Fruit fly (Drosophila melanogaster) whole organism: Measurements from ENCODE around the gene Mst89B.

ENCODE experiments used
- CG8478 ChIP-seq: fragments of >200 bp; optimal IDR thresholded peaks from 2 replicates; lab custom pipeline; 2018; ENCODE audit warnings: inconsistent platforms
- Dll ChIP-seq: fragments of >200 bp; optimal IDR thresholded peaks from 2 replicates; lab custom pipeline; 2017
- EcR ChIP-seq, 2 experiments: fragments of >200 bp; optimal IDR thresholded peaks; 2 replicates each; lab custom pipeline; 2017; ENCODE audit warnings: missing biosample characterization in 2 of 2, missing genetic modification characterization in 2 of 2, missing genetic modification reagents in 2 of 2
- pan ChIP-seq: fragments of >200 bp; optimal IDR thresholded peaks from 2 replicates; lab custom pipeline; 2017
- psq ChIP-seq: fragments of >200 bp; optimal IDR thresholded peaks from 2 replicates; lab custom pipeline; 2017
- usp ChIP-seq: fragments of >200 bp; optimal IDR thresholded peaks from 2 replicates; lab custom pipeline; 2017; ENCODE audit warnings: missing biosample characterization, missing genetic modification characterization, mixed read lengths

Mst89B gene

DNA sequence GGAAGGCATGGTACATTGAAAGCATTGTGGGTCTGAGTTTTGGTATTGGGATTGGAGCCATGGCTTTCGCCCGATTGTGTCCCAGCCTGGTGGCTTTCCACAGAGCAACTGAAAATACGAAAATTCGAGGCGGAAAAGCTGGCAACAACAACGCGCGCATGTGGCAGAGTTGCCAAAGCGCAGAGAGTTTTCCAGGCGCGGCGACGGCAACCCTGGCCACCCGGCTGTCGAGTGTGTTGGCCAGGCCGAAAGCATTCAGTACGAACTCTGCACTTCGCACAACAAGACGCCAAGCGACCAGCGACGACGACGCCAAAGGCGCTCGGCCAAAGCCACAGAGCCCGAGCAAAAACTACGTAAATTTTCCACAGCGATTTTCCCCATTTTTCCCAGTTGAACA lies 41.1 kb upstream of the Mst89B start:
- TF ChIP-seq EcR (GFP tag; optimal IDR thresholded peaks at IDR 0.05; lab: Kevin White, UChicago) (no peak), Dll (no peak), CG8478 (lab: Kevin White, UChicago) (no peak), psq (lab: Kevin White, UChicago) (no peak), usp (no peak), pan (no peak)

DNA sequence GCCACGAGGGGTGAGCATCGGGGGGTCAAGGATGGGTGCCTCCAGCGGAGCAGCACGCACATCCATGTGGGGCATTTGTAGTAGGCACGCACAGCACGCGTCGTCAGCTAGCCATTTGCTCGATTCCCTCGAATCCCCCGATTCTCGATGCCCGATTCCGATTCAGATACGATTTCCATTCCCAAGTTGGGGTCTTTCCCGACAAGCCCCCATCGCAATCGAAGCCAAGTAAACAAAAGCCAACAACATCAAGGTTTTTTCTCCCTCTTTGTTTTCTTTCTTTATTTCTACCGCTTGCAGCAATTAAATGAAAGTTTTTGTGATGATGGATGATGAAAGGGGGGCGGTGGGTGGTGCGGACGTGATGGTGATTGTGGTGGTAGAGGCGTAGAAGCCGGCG lies 39.7 kb upstream of the Mst89B start:
- no peak for TF ChIP-seq Dll
- TF ChIP-seq EcR (GFP tag; optimal IDR thresholded peaks at IDR 0.05; lab: Kevin White, UChicago): no peak
- no peak for TF ChIP-seq psq (lab: Kevin White, UChicago)
- TF ChIP-seq CG8478 (lab: Kevin White, UChicago): no peak

DNA sequence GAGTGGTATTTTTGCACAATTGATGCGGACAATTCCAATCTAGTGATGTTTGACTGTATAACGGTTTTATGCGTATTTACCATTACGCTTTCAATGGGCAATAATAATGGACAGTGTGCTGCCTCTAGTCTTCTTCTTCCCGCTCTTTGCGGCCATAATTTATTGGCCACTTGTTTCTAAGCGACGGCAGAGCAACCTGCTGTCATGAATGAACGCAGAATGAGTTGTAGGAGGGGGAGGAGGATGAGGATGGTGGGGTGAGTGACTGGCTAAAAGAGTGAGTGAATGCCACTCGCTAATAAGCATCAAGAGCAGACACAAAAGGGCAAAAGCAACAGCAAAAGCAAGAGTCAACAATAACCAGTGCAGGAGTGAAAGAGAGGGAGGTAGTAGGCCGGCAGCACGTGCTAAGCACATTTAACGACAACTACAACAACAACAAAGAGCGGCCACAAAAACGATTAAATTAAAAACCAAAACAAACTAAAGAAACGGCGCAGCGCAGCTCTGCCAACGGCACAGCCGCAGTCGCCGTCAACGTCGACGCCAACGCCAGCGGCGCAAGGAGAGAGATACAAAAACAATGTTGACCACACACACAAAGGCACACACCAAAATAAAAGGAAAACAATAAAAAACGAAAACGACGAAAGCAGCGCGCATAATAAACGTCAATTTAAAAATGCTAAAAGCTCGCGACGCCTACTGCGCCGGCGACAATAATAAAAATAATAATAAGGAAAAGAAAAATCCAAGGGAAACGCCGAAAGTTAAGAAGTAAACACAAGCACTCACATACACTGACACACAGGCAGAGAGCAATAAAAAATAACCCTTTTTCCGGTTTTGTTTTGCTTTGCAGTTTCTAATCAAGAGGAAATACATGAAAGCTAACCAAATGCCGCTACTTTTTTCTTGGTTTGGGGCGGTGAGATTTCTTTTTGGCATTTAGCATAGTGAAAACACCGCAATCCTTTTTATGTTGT lies 37.8 kb upstream of the Mst89B start:
- TF ChIP-seq psq (lab: Kevin White, UChicago) (no peak), CG8478 (lab: Kevin White, UChicago) (no peak), usp (no peak), Dll (no peak), EcR (GFP tag; optimal IDR thresholded peaks at IDR 0.05; lab: Kevin White, UChicago) (no peak), pan (no peak)

DNA sequence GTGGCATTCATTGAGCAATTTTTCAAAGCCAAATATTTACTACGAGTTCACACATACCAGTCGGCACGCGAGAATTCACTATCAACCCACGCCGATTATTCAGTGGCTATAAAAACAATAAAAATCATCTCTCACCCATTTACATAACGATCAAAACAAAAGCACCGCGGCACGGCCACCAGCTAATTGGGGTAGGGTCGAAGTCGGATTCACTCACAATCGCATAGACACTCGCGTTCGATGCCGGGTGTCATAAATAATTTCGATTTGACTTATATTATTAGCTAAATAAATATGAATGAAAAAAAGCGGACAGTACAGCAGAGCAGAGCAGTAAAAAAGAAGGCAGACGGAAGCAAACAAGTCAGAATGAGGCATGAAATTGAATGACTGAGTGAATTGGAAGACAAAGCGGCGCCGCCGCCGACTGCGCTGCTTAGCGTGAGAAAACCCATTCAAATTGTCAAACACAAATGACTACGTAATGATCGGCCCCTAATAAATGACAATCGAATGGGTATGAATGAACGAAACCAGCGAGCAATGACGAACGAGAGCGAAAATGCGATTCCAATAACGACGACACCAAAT lies 36.6 kb upstream of the Mst89B start:
- TF ChIP-seq EcR (GFP tag; optimal IDR thresholded peaks at IDR 0.05; lab: Kevin White, UChicago): no peak
- TF ChIP-seq psq (lab: Kevin White, UChicago): no peak
- no peak for TF ChIP-seq Dll
- TF ChIP-seq usp: no peak
- no peak for TF ChIP-seq pan
- TF ChIP-seq CG8478 (lab: Kevin White, UChicago): no peak

DNA sequence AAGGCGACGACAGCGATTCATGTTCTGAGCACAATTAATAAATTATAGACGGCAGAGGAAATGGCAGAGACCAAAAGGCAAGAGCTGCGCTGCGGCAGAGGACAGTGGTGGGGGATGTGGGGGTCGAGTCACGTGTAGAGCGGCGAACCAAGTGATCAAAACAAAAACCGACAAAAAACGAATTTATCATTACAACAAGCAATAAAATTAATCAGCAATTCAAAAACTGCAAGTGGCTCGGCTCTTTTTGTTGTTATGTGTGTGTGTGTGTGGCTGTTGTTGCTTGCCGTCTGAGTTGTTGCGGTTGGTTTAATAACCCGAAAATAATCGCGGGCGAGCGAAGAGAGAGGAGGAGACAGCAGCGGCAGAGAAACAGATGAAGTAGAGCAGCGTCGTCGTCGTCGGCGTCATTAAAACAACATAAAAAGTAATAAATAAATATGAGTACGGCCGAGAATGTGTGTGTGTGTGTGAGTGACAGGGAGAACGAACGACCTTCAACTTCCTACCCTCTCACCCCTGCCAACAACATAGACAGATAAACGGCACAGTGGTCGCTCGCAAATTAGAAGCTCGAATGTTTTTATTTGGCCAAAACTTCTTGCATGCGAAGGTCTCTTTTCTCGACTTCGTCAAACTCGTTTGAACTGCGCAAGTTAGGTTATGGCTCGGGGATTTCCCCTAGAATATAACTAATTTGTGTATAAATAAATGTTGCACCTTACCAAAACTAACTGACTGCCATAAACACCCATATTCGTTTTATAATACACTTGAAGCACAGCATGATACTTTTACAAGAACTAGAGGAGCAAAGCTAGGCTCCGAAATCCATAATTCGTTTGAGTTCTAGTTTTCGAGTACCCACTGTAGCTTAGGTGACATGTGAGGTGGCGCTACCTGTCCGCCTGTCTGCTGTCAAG lies 35.2 kb upstream of the Mst89B start:
- TF ChIP-seq usp (no peak), EcR (GFP tag; optimal IDR thresholded peaks at IDR 0.05; lab: Kevin White, UChicago) (peak; percentile 7 to 60), Dll (no peak), psq (lab: Kevin White, UChicago) (no peak)

DNA sequence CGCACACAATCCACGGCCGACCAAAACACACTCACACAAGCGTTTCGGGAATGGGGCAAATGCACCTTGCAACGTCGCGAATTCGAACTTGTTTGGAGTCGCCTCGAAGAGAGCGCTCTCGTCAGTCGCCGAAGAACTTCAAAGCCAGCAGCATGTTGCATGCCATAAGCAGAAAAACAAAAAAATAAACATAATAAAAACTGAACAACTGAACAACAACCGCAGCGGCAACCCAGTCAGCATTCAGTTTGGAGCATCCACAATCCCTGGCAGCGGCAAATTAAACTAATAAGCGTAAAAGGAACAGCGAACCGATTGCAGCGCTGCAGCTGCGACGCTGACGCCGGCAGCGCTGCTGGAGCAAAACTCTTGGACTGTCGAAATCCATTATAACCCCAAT lies 34.2 kb upstream of the Mst89B start:
- TF ChIP-seq psq (lab: Kevin White, UChicago) (no peak), Dll (no peak), pan (no peak), usp (no peak), EcR (GFP tag; optimal IDR thresholded peaks at IDR 0.05; lab: Kevin White, UChicago) (no peak), CG8478 (lab: Kevin White, UChicago) (no peak)

DNA sequence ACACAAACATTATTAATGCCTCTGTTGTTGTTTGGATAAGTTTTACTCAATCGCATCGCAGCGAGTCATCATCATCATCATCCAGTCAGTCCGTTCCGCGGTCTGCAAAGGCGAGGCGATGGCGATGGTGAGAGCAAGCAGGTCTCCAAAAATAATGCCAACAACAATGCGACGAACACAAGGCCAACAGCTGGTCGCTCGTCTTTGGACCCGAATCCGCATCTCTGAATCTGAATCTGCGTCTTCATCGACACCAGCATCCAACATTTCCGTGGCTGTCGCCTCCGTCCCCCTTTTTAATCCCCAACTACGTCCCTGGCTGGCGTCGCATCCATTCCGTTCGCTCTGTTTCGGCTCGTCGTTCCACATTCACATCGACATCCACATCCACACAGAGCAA lies 32.5 kb upstream of the Mst89B start:
- TF ChIP-seq pan (no peak), Dll (peak; percentile 9)

DNA sequence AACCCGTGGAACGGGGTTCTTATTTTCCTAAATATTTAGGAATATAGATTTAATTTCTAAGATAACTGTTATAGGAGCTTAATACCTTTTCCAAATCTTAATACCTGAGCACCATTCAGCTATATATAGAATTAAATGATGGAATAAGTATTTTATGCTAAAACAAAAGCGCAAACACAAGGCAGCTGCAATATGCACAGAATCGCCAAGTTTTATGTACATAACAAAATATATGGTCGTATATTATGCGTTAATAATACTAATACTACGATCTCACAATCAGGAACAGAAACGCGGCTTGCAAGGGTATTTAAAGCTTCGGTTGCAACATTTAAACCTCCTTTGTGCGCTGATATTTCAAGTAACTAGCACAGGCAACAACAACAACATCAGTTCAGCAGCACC lies 32.1 kb upstream of the Mst89B start:
- TF ChIP-seq usp (no peak), psq (lab: Kevin White, UChicago) (no peak), EcR (GFP tag; optimal IDR thresholded peaks at IDR 0.05; lab: Kevin White, UChicago) (no peak), CG8478 (lab: Kevin White, UChicago) (no peak), Dll (no peak), pan (no peak)

DNA sequence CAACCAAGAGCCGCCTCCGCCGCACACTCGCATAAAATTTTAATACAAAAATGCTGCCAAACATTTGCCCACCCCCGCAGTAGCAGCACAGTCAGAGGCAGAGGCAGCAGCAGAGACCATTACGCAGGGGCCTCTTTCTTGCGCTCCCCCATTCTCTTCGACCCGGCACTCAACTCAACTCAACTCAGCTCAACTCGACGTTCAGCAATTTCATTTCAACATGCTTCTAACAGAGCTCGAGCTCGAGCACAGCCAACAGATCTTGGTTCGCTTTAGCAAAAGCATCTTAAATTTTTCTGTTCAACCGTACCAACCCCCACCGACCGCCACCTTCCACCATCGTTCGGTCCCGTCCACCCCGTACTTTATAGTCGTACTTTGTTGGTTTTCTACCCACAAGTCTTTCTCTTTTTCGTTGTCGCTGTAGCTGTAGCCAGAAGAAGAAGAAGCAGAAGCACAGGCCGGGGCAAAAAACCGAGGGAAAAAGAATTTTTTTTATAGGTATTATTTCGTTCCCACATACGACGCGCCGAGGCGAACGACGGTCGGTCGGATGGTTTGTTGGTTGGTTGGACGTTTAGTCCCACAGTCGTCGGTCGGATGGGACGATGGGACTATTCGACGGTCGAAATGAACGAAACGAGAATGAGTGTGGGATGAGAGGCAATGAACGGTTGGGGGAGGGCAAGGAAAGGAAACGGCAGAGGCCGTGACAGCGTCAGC lies 31.4 kb upstream of the Mst89B start:
- TF ChIP-seq CG8478 (lab: Kevin White, UChicago) (no peak), pan (no peak), usp (no peak), psq (lab: Kevin White, UChicago) (no peak), EcR (GFP tag; optimal IDR thresholded peaks at IDR 0.05; lab: Kevin White, UChicago) (peak in 1 of 2 experiments; percentile 86), Dll (peak; percentile 56)

DNA sequence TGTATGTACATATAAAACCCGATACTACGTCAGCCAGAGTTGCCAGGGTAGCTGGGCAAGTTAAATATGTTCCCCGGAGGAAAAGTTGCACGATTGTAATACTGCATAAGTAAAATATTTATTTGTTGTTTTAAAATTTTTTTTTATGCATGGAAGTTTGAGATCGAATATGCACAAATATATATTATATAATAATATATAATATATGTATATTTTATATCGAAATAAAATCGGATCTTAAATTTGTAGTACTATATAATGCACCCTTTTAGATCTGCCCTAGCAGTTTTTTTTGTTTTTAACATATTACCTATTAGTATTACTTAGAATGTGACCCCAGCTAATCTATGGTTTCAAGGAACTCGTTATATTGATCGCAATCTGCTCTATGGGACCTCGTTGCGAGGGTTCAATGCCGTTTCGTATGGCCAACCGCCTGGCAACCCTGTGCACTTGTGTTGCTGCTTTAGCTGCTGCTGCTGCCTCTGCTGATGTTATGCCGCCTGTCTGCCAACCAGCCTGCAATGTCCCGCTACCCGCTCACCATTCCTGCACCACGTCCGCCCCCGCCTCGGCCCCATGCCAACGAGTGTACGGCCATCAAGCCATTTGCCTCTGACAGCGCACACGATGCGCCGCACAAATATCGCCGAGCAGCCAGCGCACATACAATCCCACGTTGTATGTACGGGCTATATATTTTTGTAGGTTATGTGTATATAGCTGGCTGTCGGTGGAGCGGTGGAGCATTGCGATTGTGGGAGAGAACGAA lies 30.7 kb upstream of the Mst89B start:
- TF ChIP-seq CG8478 (lab: Kevin White, UChicago) (no peak), psq (lab: Kevin White, UChicago) (no peak), EcR (GFP tag; optimal IDR thresholded peaks at IDR 0.05; lab: Kevin White, UChicago) (peak in 1 of 2 experiments; percentile 82)
